Worm (Caenorhabditis elegans) whole organism, L2 larva: ENCODE results near the gene ZK1236.5.

Source experiments
- aly-2 ChIP-seq: fragments of 150-350 bp; optimal IDR thresholded peaks from 2 replicates; lab custom pipeline; 2014; ENCODE audit warnings: missing biosample characterization, missing genetic modification characterization
- ama-1 ChIP-seq: fragments of 150-350 bp; optimal IDR thresholded peaks from 2 replicates; lab custom pipeline; 2018; ENCODE audit warnings: inconsistent platforms
- egl-27 ChIP-seq: sonication (generic microtip); optimal IDR thresholded peaks from 3 replicates; lab custom pipeline; 2017; ENCODE audit warnings: missing biosample characterization, missing genetic modification reagents, missing genetic modification characterization
- elt-3 ChIP-seq: sonication (generic microtip); optimal IDR thresholded peaks from 2 replicates; lab custom pipeline; 2017; ENCODE audit warnings: missing biosample characterization, missing genetic modification characterization
- lin-39 ChIP-seq: fragments of 150-350 bp; optimal IDR thresholded peaks from 2 replicates; lab custom pipeline; 2014; ENCODE audit warnings: missing biosample characterization, missing genetic modification reagents, missing genetic modification characterization
- sma-3 ChIP-seq: sonication (generic microtip); optimal IDR thresholded peaks from 2 replicates; lab custom pipeline; 2016; ENCODE audit warnings: missing genetic modification reagents, missing genetic modification characterization, missing compliant biosample characterization
- ztf-11 ChIP-seq: sonication (generic microtip); optimal IDR thresholded peaks from 2 replicates; lab custom pipeline; 2017; ENCODE audit warnings: missing biosample characterization, missing genetic modification characterization
- ztf-4 ChIP-seq: fragments of 150-350 bp; optimal IDR thresholded peaks from 2 replicates; lab custom pipeline; 2014; ENCODE audit warnings: missing biosample characterization, missing genetic modification characterization

DNA sequence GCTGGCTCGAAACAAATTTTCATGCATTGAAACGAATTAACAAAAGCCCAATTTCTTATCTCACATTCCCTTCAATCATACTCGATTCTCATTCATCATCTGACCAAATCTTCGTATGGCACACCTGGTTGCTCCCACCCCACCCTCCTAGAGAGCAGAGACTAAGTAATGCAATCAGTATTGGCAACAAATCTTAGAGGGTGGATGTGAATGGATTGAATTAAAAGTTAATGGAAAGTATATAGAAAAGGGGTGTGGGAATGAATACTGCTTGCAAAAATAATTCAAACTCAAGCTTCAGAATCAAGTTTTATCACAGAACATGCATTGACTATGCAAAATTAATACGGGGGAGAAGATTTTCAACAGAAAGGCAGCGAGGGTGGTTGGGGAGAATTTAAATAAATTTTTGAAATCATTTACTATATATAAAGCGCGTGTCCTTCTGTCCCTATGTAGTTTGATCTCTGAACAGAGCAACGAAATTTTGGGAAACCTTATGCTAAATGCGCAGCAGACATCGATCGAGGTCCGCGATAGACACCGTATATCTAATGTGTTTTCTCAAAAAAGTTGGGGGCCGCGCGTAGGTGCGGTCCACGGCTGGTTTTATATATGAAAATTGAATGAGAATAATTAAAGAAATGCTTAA is 5.9 kb upstream of the ZK1236.5 start:
- TF ChIP-seq ztf-11 (no peak), egl-27 (tag; lab: Kevin White, UChicago) (no peak), aly-2 (tag; lab: Kevin White, UChicago) (no peak), elt-3 (tag; lab: Kevin White, UChicago) (no peak), sma-3 (no peak), lin-39 (tag; lab: Kevin White, UChicago) (no peak), ztf-4 (tag; lab: Kevin White, UChicago) (no peak), ama-1 (lab: Kevin White, UChicago) (no peak)
